Fruit fly (Drosophila melanogaster): ENCODE data around the gene Jon99Cii.

Jon99Cii gene

DNA sequence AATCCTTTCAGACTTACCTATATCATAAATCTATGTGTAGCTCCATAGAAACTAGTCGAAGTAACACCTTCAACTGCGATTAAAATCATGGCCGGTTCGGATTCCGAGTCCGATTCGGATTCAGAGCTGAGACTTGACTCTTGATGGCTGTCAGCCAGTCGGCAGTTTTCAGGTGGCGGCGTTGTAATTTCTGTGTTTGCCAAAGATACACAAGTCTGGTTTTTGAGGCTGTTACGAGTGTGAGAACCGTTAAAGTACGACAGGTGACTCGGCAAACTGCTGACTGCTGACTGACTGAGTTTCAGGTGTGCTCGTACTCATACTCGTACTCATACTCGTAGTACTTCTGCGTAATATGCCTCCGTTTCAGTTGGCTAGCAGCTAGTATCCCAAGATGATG lies 33.2 kb downstream of the Jon99Cii start (continued):
- TF ChIP-seq HLHmδ (GFP tag; optimal IDR thresholded peaks at IDR 0.05) (no peak), CG6854 (GFP tag; optimal IDR thresholded peaks at IDR 0.05) (no peak), en (GFP tag; optimal IDR thresholded peaks at IDR 0.05) (no peak), Eip74EF (GFP tag; optimal IDR thresholded peaks at IDR 0.05) (no peak), crp (GFP tag; optimal IDR thresholded peaks at IDR 0.05) (no peak), CG17568 (GFP tag; optimal IDR thresholded peaks at IDR 0.05) (peak; percentile 17), ranshi (GFP tag; IDR thresholded peaks at IDR 0.05) (no peak; the same call in 1 of the 2 replicates), CG2199 (GFP tag; IDR thresholded peaks at IDR 0.05) (no peak), CG31441 (GFP tag; IDR thresholded peaks at IDR 0.05) (no peak), CG7786 (GFP tag; optimal IDR thresholded peaks at IDR 0.05) (no peak), Sox100B (GFP tag; optimal IDR thresholded peaks at IDR 0.05) (no peak), CG32772 (GFP tag; IDR thresholded peaks at IDR 0.05) (no peak), CG34422 (GFP tag; IDR thresholded peaks at IDR 0.05) (no peak), wek (GFP tag; optimal IDR thresholded peaks at IDR 0.05) (peak; percentile 39), sim (GFP tag; IDR thresholded peaks at IDR 0.05) (no peak), CG8359 (GFP tag; optimal IDR thresholded peaks at IDR 0.05; ENCODE audit: borderline replicate concordance) (no peak), Side (GFP tag; optimal IDR thresholded peaks at IDR 0.05) (peak; percentile 25), repo (GFP tag; optimal IDR thresholded peaks at IDR 0.05) (no peak), Deaf1 (tag; optimal IDR thresholded peaks at IDR 0.05) (peak; percentile 31), kah (GFP tag; optimal IDR thresholded peaks at IDR 0.05) (no peak), CG15696 (tag; optimal IDR thresholded peaks at IDR 0.05) (no peak), Usf (GFP tag; optimal IDR thresholded peaks at IDR 0.05) (no peak), CG6765 (GFP tag; optimal IDR thresholded peaks at IDR 0.05) (no peak), yki (optimal IDR thresholded peaks at IDR 0.05) (no peak), CG5180 (GFP tag; optimal IDR thresholded peaks at IDR 0.05) (no peak), h (optimal IDR thresholded peaks at IDR 0.05) (no peak), CG13424 (tag; optimal IDR thresholded peaks at IDR 0.05) (no peak), her (GFP tag; optimal IDR thresholded peaks at IDR 0.05) (peak; percentile 32), Hsf (GFP tag; optimal IDR thresholded peaks at IDR 0.05) (no peak), CG18262 (tag; optimal IDR thresholded peaks at IDR 0.05) (no peak), rib (GFP tag; IDR thresholded peaks at IDR 0.05) (no peak), CG12659 (GFP tag; optimal IDR thresholded peaks at IDR 0.05) (peak; percentile 26), trh (GFP tag; optimal IDR thresholded peaks at IDR 0.05) (no peak), HHEX (GFP tag; optimal IDR thresholded peaks at IDR 0.05) (peak; percentile 39), Dip2 (GFP tag; IDR thresholded peaks at IDR 0.05) (no peak), CG9727 (GFP tag; optimal IDR thresholded peaks at IDR 0.05) (no peak), Sin3A (optimal IDR thresholded peaks at IDR 0.05) (no peak), cato (GFP tag; optimal IDR thresholded peaks at IDR 0.05; ENCODE audit: borderline replicate concordance) (no peak), zfh1 (GFP tag; IDR thresholded peaks at IDR 0.05) (no peak), nmo (GFP tag; optimal IDR thresholded peaks at IDR 0.05) (no peak), D19A (tag; optimal IDR thresholded peaks at IDR 0.05) (no peak), CG17385 (GFP tag; optimal IDR thresholded peaks at IDR 0.05) (peak; percentile 16), CG12104 (GFP tag; optimal IDR thresholded peaks at IDR 0.05) (no peak), CG14965 (GFP tag; optimal IDR thresholded peaks at IDR 0.05; ENCODE audit: borderline replicate concordance) (no peak), peb (GFP tag; IDR thresholded peaks at IDR 0.05) (no peak), sc (optimal IDR thresholded peaks at IDR 0.05) (no peak), sc (GFP tag; optimal IDR thresholded peaks at IDR 0.05) (no peak), Spps (tag; optimal IDR thresholded peaks at IDR 0.05) (no peak), corto (GFP tag; optimal IDR thresholded peaks at IDR 0.05) (no peak), Meics (GFP tag; optimal IDR thresholded peaks at IDR 0.05) (peak; percentile 46), klu (GFP tag; IDR thresholded peaks at IDR 0.05) (no peak), CG4282 (GFP tag; optimal IDR thresholded peaks at IDR 0.05) (no peak), CG31388 (GFP tag; optimal IDR thresholded peaks at IDR 0.05) (no peak)
